Worm (Caenorhabditis elegans) whole organism, L2 larva: ENCODE data around the gene pdhk-2.
A peak's percentile ranks its signal among the peaks of the same experiment; 100 is the strongest.

Source experiments
- C34F6.9 ChIP-seq: fragments of 150-350 bp; optimal IDR thresholded peaks from 2 replicates; lab custom pipeline; 2014; ENCODE audit warnings: missing biosample characterization, missing genetic modification characterization
- F13H6.1 ChIP-seq: sonication (generic microtip); optimal IDR thresholded peaks from 2 replicates; lab custom pipeline; 2016; ENCODE audit warnings: missing genetic modification characterization, missing compliant biosample characterization
- R02D3.7 ChIP-seq: fragments of 150-350 bp; optimal IDR thresholded peaks from 2 replicates; lab custom pipeline; 2014; ENCODE audit warnings: missing biosample characterization, missing genetic modification characterization
- Y55F3AM.14 ChIP-seq: fragments of 200-800 bp; sonication (Bioruptor generic); optimal IDR thresholded peaks from 2 replicates; lab custom pipeline; 2018; ENCODE audit warnings: mild to moderate bottlenecking, missing genetic modification characterization, missing compliant biosample characterization
- ZK546.5 ChIP-seq: sonication (generic microtip); optimal IDR thresholded peaks from 2 replicates; lab custom pipeline; 2017; ENCODE audit warnings: missing biosample characterization, missing genetic modification characterization
- alr-1 ChIP-seq: fragments of 150-350 bp; optimal IDR thresholded peaks from 2 replicates; lab custom pipeline; 2014; ENCODE audit warnings: missing biosample characterization, missing genetic modification characterization
- aly-2 ChIP-seq: fragments of 150-350 bp; optimal IDR thresholded peaks from 2 replicates; lab custom pipeline; 2014; ENCODE audit warnings: missing biosample characterization, missing genetic modification characterization
- blmp-1 ChIP-seq: sonication (generic microtip); optimal IDR thresholded peaks from 2 replicates; lab custom pipeline; 2017; ENCODE audit warnings: missing genetic modification characterization, mild to moderate bottlenecking, missing compliant biosample characterization, antibody characterized with exemption, moderate library complexity; ENCODE audit not compliant: insufficient read depth
- ceh-82 ChIP-seq: fragments of 150-350 bp; optimal IDR thresholded peaks from 2 replicates; lab custom pipeline; 2014; ENCODE audit warnings: missing biosample characterization, missing genetic modification characterization
- crh-2 ChIP-seq: sonication (generic microtip); optimal IDR thresholded peaks from 2 replicates; lab custom pipeline; 2017; ENCODE audit warnings: missing biosample characterization, missing genetic modification characterization
- dmd-4 ChIP-seq: sonication (generic microtip); optimal IDR thresholded peaks from 2 replicates; lab custom pipeline; 2017; ENCODE audit warnings: missing biosample characterization, missing genetic modification characterization
- egl-27 ChIP-seq: sonication (generic microtip); optimal IDR thresholded peaks from 3 replicates; lab custom pipeline; 2017; ENCODE audit warnings: missing biosample characterization, missing genetic modification reagents, missing genetic modification characterization
- elt-1 ChIP-seq: fragments of 150-350 bp; optimal IDR thresholded peaks from 2 replicates; lab custom pipeline; 2014; ENCODE audit warnings: missing biosample characterization, missing genetic modification characterization
- elt-3 ChIP-seq: sonication (generic microtip); optimal IDR thresholded peaks from 2 replicates; lab custom pipeline; 2017; ENCODE audit warnings: missing biosample characterization, missing genetic modification characterization
- fos-1 ChIP-seq: fragments of 150-350 bp; optimal IDR thresholded peaks from 2 replicates; lab custom pipeline; 2014; ENCODE audit warnings: missing biosample characterization, missing genetic modification characterization
- gmeb-1 ChIP-seq: fragments of 150-350 bp; optimal IDR thresholded peaks from 2 replicates; lab custom pipeline; 2014; ENCODE audit warnings: missing biosample characterization, missing genetic modification characterization
- lin-11 ChIP-seq: fragments of 150-350 bp; sonication (generic microtip); optimal IDR thresholded peaks from 2 replicates; lab custom pipeline; 2014; ENCODE audit warnings: missing biosample characterization, missing genetic modification characterization, inconsistent platforms, mixed read lengths
- lin-13 ChIP-seq: fragments of 150-350 bp; optimal IDR thresholded peaks from 2 replicates; lab custom pipeline; 2014; ENCODE audit warnings: missing biosample characterization, missing genetic modification reagents, missing genetic modification characterization
- lin-39 ChIP-seq: fragments of 150-350 bp; optimal IDR thresholded peaks from 2 replicates; lab custom pipeline; 2014; ENCODE audit warnings: missing biosample characterization, missing genetic modification reagents, missing genetic modification characterization
- mbf-1 ChIP-seq: sonication (generic microtip); optimal IDR thresholded peaks from 2 replicates; lab custom pipeline; 2017; ENCODE audit warnings: missing biosample characterization, missing genetic modification characterization
- mdl-1 ChIP-seq, 2 experiments: fragments of 150-350 bp in 1 of 2; sonication (generic microtip) in 1 of 2; optimal IDR thresholded peaks; 2 replicates each; lab custom pipeline; 2017; ENCODE audit warnings: missing biosample characterization in 2 of 2, missing genetic modification characterization in 2 of 2
- nhr-11 ChIP-seq: fragments of 150-350 bp; optimal IDR thresholded peaks from 2 replicates; lab custom pipeline; 2014; ENCODE audit warnings: missing biosample characterization, missing genetic modification characterization
- nhr-12 ChIP-seq: fragments of 150-350 bp; optimal IDR thresholded peaks from 2 replicates; lab custom pipeline; 2014; ENCODE audit warnings: missing biosample characterization, missing genetic modification characterization
- nhr-129 ChIP-seq: fragments of 150-350 bp; optimal IDR thresholded peaks from 2 replicates; lab custom pipeline; 2014; ENCODE audit warnings: missing biosample characterization, missing genetic modification characterization
- nhr-23 ChIP-seq: fragments of 150-350 bp; optimal IDR thresholded peaks from 2 replicates; lab custom pipeline; 2014; ENCODE audit warnings: missing biosample characterization, missing genetic modification reagents, missing genetic modification characterization
- nhr-237 ChIP-seq: fragments of 150-350 bp; optimal IDR thresholded peaks from 2 replicates; lab custom pipeline; 2014; ENCODE audit warnings: missing biosample characterization, missing genetic modification characterization
- nhr-6 ChIP-seq: fragments of 150-350 bp; optimal IDR thresholded peaks from 2 replicates; lab custom pipeline; 2014; ENCODE audit warnings: missing biosample characterization, missing genetic modification characterization
- nhr-77 ChIP-seq: fragments of 150-350 bp; optimal IDR thresholded peaks from 2 replicates; lab custom pipeline; 2014; ENCODE audit warnings: missing biosample characterization, missing genetic modification characterization
- peb-1 ChIP-seq: fragments of 150-350 bp; optimal IDR thresholded peaks from 2 replicates; lab custom pipeline; 2014; ENCODE audit warnings: missing biosample characterization, missing genetic modification characterization
- skn-1 ChIP-seq: sonication (generic microtip); optimal IDR thresholded peaks from 2 replicates; lab custom pipeline; 2017; ENCODE audit warnings: missing biosample characterization, missing genetic modification characterization
- sma-3 ChIP-seq: sonication (generic microtip); optimal IDR thresholded peaks from 2 replicates; lab custom pipeline; 2016; ENCODE audit warnings: missing genetic modification reagents, missing genetic modification characterization, missing compliant biosample characterization
- sma-9 ChIP-seq, 2 experiments: fragments of 150-350 bp in 1 of 2; sonication (generic microtip) in 1 of 2; optimal IDR thresholded peaks; 2 replicates each; lab custom pipeline; 2014 to 2016; ENCODE audit warnings: missing genetic modification characterization in 2 of 2, mild to moderate bottlenecking in 1 of 2, missing biosample characterization in 1 of 2, missing compliant biosample characterization in 1 of 2, missing genetic modification reagents in 1 of 2, moderate library complexity in 1 of 2
- snpc-4 ChIP-seq: fragments of 150-350 bp; optimal IDR thresholded peaks from 2 replicates; lab custom pipeline; 2014; ENCODE audit warnings: missing biosample characterization, missing genetic modification characterization
- unc-55 ChIP-seq: fragments of 150-350 bp; sonication (generic microtip); optimal IDR thresholded peaks from 3 replicates; lab custom pipeline; 2014; ENCODE audit warnings: missing biosample characterization, missing genetic modification reagents, missing genetic modification characterization
- zag-1 ChIP-seq: fragments of 150-350 bp; optimal IDR thresholded peaks from 2 replicates; lab custom pipeline; 2014; ENCODE audit warnings: missing biosample characterization, missing genetic modification characterization
- ztf-1 ChIP-seq: fragments of 200-800 bp; sonication (Bioruptor generic); conservative IDR thresholded peaks from 2 replicates; pipeline ENCODE4 v1.3.6; 2022; ENCODE audit warnings: missing genetic modification characterization, missing compliant biosample characterization
- ztf-11 ChIP-seq: sonication (generic microtip); optimal IDR thresholded peaks from 2 replicates; lab custom pipeline; 2017; ENCODE audit warnings: missing biosample characterization, missing genetic modification characterization
- ztf-4 ChIP-seq: fragments of 150-350 bp; optimal IDR thresholded peaks from 2 replicates; lab custom pipeline; 2014; ENCODE audit warnings: missing biosample characterization, missing genetic modification characterization

Gene pdhk-2

DNA sequence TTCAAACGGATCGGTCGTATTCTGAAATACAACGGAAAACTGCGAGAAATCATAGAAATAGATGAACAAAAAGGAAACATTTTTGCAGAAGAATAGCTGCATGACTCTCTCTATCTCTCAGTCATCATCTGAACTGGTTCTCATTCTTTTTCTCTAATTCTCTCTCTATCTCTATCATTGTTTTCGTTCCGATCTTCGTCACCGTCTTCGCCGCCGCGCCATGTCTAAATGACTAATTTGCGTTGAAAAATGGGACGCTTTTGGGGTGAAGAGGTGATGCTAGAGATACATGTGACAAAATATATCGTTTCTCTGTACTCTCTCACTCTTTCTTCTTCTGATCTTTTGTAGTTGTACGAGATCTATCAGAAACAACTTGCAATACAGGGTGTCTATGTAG lies 39.3 kb upstream of the pdhk-2 start (continued):
- TF ChIP-seq Y55F3AM.14 (no peak), zag-1 (no peak), mbf-1 (tag; lab: Kevin White, UChicago) (no peak), nhr-12 (tag; lab: Kevin White, UChicago) (no peak), lin-39 (no peak), nhr-6 (peak; percentile 14), lin-13 (GFP tag; lab: Kevin White, UChicago) (peak; percentile 40), nhr-237 (tag; lab: Kevin White, UChicago) (no peak), peb-1 (tag; lab: Kevin White, UChicago) (no peak), unc-55 (GFP tag; lab: Kevin White, UChicago) (peak; percentile 39), crh-2 (peak; percentile 73)

DNA sequence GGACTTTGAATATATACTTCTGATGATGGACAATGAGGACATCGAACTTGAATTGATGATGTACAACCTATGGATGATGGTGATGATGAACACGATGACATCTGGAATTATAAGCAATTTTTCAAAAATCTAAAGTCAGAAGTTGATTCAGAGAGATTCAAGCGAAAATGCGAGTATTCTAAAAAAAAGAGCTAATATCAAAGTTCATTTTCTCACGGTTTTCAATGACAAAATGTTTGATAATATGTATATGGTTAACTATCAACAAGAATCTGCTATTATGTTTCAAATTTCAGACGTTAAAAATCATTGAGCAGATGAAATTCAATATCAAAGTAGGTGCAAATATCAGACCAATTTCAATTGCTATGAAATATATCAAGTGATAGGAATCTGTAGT lies 38.7 kb upstream of the pdhk-2 start, which contains the start of gene K02D10.4:
K02D10.4 (minus strand) TSS at position 101 of the 400 bp plus-strand sequence.
- TF ChIP-seq alr-1 (tag; lab: Kevin White, UChicago) (no peak), nhr-23 (tag; lab: Kevin White, UChicago) (no peak), lin-13 (GFP tag; lab: Kevin White, UChicago) (no peak), nhr-77 (tag; lab: Kevin White, UChicago) (no peak), aly-2 (no peak), fos-1 (tag; lab: Kevin White, UChicago) (no peak), ZK546.5 (tag; lab: Kevin White, UChicago) (no peak), snpc-4 (tag; lab: Kevin White, UChicago) (no peak), egl-27 (tag; lab: Kevin White, UChicago) (no peak), skn-1 (tag; lab: Kevin White, UChicago) (no peak), nhr-129 (no peak), peb-1 (tag; lab: Kevin White, UChicago) (no peak), Y55F3AM.14 (no peak)
- TF ChIP-seq, all 48 proteins: peak for 0

DNA sequence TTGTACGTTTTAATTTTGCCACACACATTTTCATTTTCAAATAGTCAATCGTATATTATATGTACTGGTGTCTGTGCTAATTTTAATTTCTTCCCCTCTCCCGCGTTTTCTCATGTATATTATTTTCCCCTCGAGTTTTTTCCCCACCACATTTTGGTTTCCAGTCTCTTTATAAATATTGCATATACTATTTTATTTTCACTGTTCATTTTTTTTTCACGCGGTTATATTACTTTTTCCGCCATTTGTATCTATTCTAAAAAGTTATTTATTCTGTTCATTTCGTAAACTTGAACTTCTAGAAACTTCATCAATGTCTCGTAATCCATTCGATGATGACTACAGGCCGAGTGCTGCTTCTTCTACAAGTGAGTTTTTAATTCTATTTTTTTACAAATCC lies 34.7 kb upstream of the pdhk-2 start, which contains the start of gene snap-29:
snap-29 (plus strand) TSS at position 301 of the 400 bp plus-strand sequence.
- TF ChIP-seq mdl-1 (tag; optimal IDR thresholded peaks at IDR 0.05; lab: Kevin White, UChicago), result no peak
- TF ChIP-seq R02D3.7 (tag; lab: Kevin White, UChicago), result no peak
- no peak for TF ChIP-seq snpc-4 (tag; lab: Kevin White, UChicago)
- no peak for TF ChIP-seq blmp-1 (tag; lab: Kevin White, UChicago)
- TF ChIP-seq aly-2, result no peak
- TF ChIP-seq ztf-11 (tag; lab: Kevin White, UChicago), result no peak
- no peak for TF ChIP-seq unc-55 (GFP tag; lab: Kevin White, UChicago)
- no peak for TF ChIP-seq lin-13 (GFP tag; lab: Kevin White, UChicago)
- no peak for TF ChIP-seq zag-1
- TF ChIP-seq elt-3, result no peak
- no peak for TF ChIP-seq crh-2
- no peak for TF ChIP-seq nhr-129
- no peak for TF ChIP-seq lin-11 (tag; lab: Kevin White, UChicago)
- TF ChIP-seq nhr-6, result no peak
- no peak for TF ChIP-seq ztf-4 (tag; lab: Kevin White, UChicago)
- no peak for TF ChIP-seq F13H6.1
- no peak for TF ChIP-seq elt-1 (tag; lab: Kevin White, UChicago)
- TF ChIP-seq sma-9 (GFP tag; optimal IDR thresholded peaks at IDR 0.05; lab: Kevin White, UChicago), result no peak
- no peak for TF ChIP-seq sma-9 (tag; optimal IDR thresholded peaks at IDR 0.05; lab: Kevin White, UChicago)
- no peak for TF ChIP-seq ceh-82 (tag; lab: Kevin White, UChicago)

DNA sequence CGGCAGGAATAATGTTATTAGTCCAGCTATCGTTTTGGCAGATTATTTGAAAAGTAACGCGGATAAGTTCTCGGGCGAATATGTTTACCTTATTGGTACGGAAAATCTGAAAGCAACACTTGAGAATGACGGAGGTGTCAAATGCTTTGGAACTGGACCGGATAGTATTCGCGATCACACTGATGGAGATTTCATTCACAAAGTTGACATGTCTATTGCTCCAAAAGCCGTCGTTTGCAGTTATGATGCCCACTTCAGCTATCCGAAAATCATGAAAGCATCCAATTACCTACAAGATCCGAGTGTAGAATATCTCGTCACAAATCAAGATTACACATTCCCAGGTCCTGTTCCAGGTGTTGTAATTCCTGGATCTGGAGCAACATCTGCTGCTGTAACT lies 32.2 kb upstream of the pdhk-2 start:
- TF ChIP-seq ztf-1 (no peak), alr-1 (tag; lab: Kevin White, UChicago) (no peak), Y55F3AM.14 (no peak), F13H6.1 (no peak), blmp-1 (tag; lab: Kevin White, UChicago) (no peak), nhr-11 (no peak), nhr-6 (no peak), dmd-4 (tag; lab: Kevin White, UChicago) (no peak), egl-27 (tag; lab: Kevin White, UChicago) (no peak), C34F6.9 (tag; lab: Kevin White, UChicago) (no peak), nhr-237 (tag; lab: Kevin White, UChicago) (no peak), lin-39 (no peak), sma-3 (no peak), fos-1 (tag; lab: Kevin White, UChicago) (no peak), ztf-4 (tag; lab: Kevin White, UChicago) (no peak), R02D3.7 (tag; lab: Kevin White, UChicago) (no peak), gmeb-1 (no peak), ZK546.5 (tag; lab: Kevin White, UChicago) (no peak), nhr-129 (no peak)
